Worm (Caenorhabditis elegans) whole organism, L3 larva: ENCODE measurements around the gene srz-19.
"Not testable (repeated sequence)": the region's sequence is repeated elsewhere in the genome, so short reads cannot be mapped to it uniquely, and the experiment has no call there.

ENCODE experiments used
- ZK546.5 ChIP-seq: sonication (generic microtip); optimal IDR thresholded peaks from 2 replicates; lab custom pipeline; 2017; ENCODE audit warnings: missing biosample characterization, missing genetic modification characterization
- aly-2 ChIP-seq: fragments of 150-350 bp; optimal IDR thresholded peaks from 2 replicates; lab custom pipeline; 2014; ENCODE audit warnings: missing biosample characterization, missing genetic modification characterization
- ama-1 ChIP-seq: fragments of 150-350 bp; optimal IDR thresholded peaks from 2 replicates; lab custom pipeline; 2018
- ceh-16 ChIP-seq: sonication (generic microtip); optimal IDR thresholded peaks from 2 replicates; lab custom pipeline; 2017; ENCODE audit warnings: missing biosample characterization, missing genetic modification characterization
- ceh-28 ChIP-seq: fragments of 150-350 bp; optimal IDR thresholded peaks from 2 replicates; lab custom pipeline; 2014; ENCODE audit warnings: missing biosample characterization, missing genetic modification reagents, missing genetic modification characterization
- ceh-82 ChIP-seq: fragments of 150-350 bp; optimal IDR thresholded peaks from 2 replicates; lab custom pipeline; 2014; ENCODE audit warnings: missing biosample characterization, missing genetic modification characterization
- ceh-9 ChIP-seq: sonication (generic microtip); optimal IDR thresholded peaks from 2 replicates; lab custom pipeline; 2018; ENCODE audit warnings: missing biosample characterization, missing genetic modification characterization
- daf-12 ChIP-seq: fragments of 150-350 bp; optimal IDR thresholded peaks from 2 replicates; lab custom pipeline; 2014; ENCODE audit warnings: missing biosample characterization, missing genetic modification reagents, missing genetic modification characterization
- egl-27 ChIP-seq: sonication (generic microtip); optimal IDR thresholded peaks from 4 replicates; lab custom pipeline; 2017; ENCODE audit warnings: missing biosample characterization, missing genetic modification reagents, missing genetic modification characterization
- elt-1 ChIP-seq: fragments of 150-350 bp; optimal IDR thresholded peaks from 2 replicates; lab custom pipeline; 2014; ENCODE audit warnings: missing biosample characterization, missing genetic modification characterization
- elt-3 ChIP-seq, 3 experiments: fragments of 150-350 bp in 1 of 3; sonication (generic microtip) in 2 of 3; optimal IDR thresholded peaks; 2 replicates in 2 of 3; 4 replicates in 1 of 3; lab custom pipeline; 2014 to 2017; ENCODE audit warnings: missing biosample characterization in 3 of 3, missing genetic modification characterization in 3 of 3
- eor-1 ChIP-seq, 2 experiments: fragments of 150-350 bp; optimal IDR thresholded peaks; 2 replicates each; lab custom pipeline; 2014 to 2018; ENCODE audit warnings: missing biosample characterization in 2 of 2, missing genetic modification characterization in 2 of 2
- fkh-10 ChIP-seq: sonication (generic microtip); optimal IDR thresholded peaks from 2 replicates; lab custom pipeline; 2017; ENCODE audit warnings: missing biosample characterization, missing genetic modification reagents, missing genetic modification characterization
- fkh-2 ChIP-seq: fragments of 150-350 bp; optimal IDR thresholded peaks from 2 replicates; lab custom pipeline; 2014; ENCODE audit warnings: missing biosample characterization, missing genetic modification reagents, missing genetic modification characterization
- hmg-11 ChIP-seq: sonication (generic microtip); optimal IDR thresholded peaks from 2 replicates; lab custom pipeline; 2016; ENCODE audit warnings: missing genetic modification characterization, missing compliant biosample characterization
- lsy-12 ChIP-seq: sonication (generic microtip); optimal IDR thresholded peaks from 2 replicates; lab custom pipeline; 2016; ENCODE audit warnings: mild to moderate bottlenecking, missing genetic modification characterization, missing compliant biosample characterization
- mml-1 ChIP-seq: fragments of 150-350 bp; sonication (generic microtip); optimal IDR thresholded peaks from 3 replicates; lab custom pipeline; 2014; ENCODE audit warnings: missing biosample characterization, missing genetic modification characterization
- nfya-1 ChIP-seq: sonication (generic microtip); optimal IDR thresholded peaks from 2 replicates; lab custom pipeline; 2017; ENCODE audit warnings: missing genetic modification characterization, mild to moderate bottlenecking, missing compliant biosample characterization, antibody characterized with exemption, moderate library complexity; ENCODE audit not compliant: insufficient read depth
- nhr-11 ChIP-seq: fragments of 150-350 bp; optimal IDR thresholded peaks from 2 replicates; lab custom pipeline; 2014; ENCODE audit warnings: missing biosample characterization, missing genetic modification characterization
- nhr-12 ChIP-seq: fragments of 150-350 bp; optimal IDR thresholded peaks from 2 replicates; lab custom pipeline; 2014; ENCODE audit warnings: missing biosample characterization, missing genetic modification characterization
- nhr-25 ChIP-seq: sonication (generic microtip); optimal IDR thresholded peaks from 2 replicates; lab custom pipeline; 2017; ENCODE audit warnings: missing biosample characterization, missing genetic modification characterization
- nhr-28 ChIP-seq: fragments of 150-350 bp; optimal IDR thresholded peaks from 2 replicates; lab custom pipeline; 2014; ENCODE audit warnings: missing biosample characterization, missing genetic modification characterization
- nhr-43 ChIP-seq: sonication (generic microtip); optimal IDR thresholded peaks from 2 replicates; lab custom pipeline; 2016; ENCODE audit warnings: mild to moderate bottlenecking, missing genetic modification characterization, missing compliant biosample characterization; ENCODE audit not compliant: poor library complexity, severe bottlenecking
- nhr-67 ChIP-seq: fragments of 150-350 bp; optimal IDR thresholded peaks from 2 replicates; lab custom pipeline; 2014; ENCODE audit warnings: missing biosample characterization, missing genetic modification characterization
- nhr-76 ChIP-seq: fragments of 150-350 bp; sonication (generic microtip); optimal IDR thresholded peaks from 5 replicates; lab custom pipeline; 2014; ENCODE audit warnings: missing biosample characterization, missing genetic modification characterization
- nhr-77 ChIP-seq: fragments of 150-350 bp; optimal IDR thresholded peaks from 2 replicates; lab custom pipeline; 2014; ENCODE audit warnings: missing biosample characterization, missing genetic modification characterization
- pha-4 ChIP-seq: fragments of 150-350 bp; optimal IDR thresholded peaks from 2 replicates; lab custom pipeline; 2014; ENCODE audit warnings: missing biosample characterization, missing genetic modification reagents, missing genetic modification characterization
- sea-2 ChIP-seq: fragments of 150-350 bp; sonication (generic microtip); optimal IDR thresholded peaks from 4 replicates; lab custom pipeline; 2014; ENCODE audit warnings: missing biosample characterization, missing genetic modification reagents, missing genetic modification characterization
- snpc-4 ChIP-seq: fragments of 150-350 bp; optimal IDR thresholded peaks from 2 replicates; lab custom pipeline; 2014; ENCODE audit warnings: missing biosample characterization, missing genetic modification characterization
- tbx-2 ChIP-seq: sonication (generic microtip); optimal IDR thresholded peaks from 2 replicates; lab custom pipeline; 2016; ENCODE audit warnings: mild to moderate bottlenecking, missing genetic modification characterization, missing compliant biosample characterization
- unc-39 ChIP-seq: sonication (generic microtip); optimal IDR thresholded peaks from 4 replicates; lab custom pipeline; 2017; ENCODE audit warnings: missing biosample characterization, missing genetic modification characterization
- unc-62 ChIP-seq: fragments of 150-350 bp; sonication (generic microtip); optimal IDR thresholded peaks from 4 replicates; lab custom pipeline; 2014; ENCODE audit warnings: missing biosample characterization, missing genetic modification reagents, missing genetic modification characterization
- ztf-11 ChIP-seq: fragments of 150-350 bp; optimal IDR thresholded peaks from 2 replicates; lab custom pipeline; 2014; ENCODE audit warnings: missing biosample characterization, missing genetic modification characterization
- ztf-4 ChIP-seq: fragments of 150-350 bp; optimal IDR thresholded peaks from 2 replicates; lab custom pipeline; 2014; ENCODE audit warnings: missing biosample characterization, missing genetic modification characterization

srz-19 gene

DNA sequence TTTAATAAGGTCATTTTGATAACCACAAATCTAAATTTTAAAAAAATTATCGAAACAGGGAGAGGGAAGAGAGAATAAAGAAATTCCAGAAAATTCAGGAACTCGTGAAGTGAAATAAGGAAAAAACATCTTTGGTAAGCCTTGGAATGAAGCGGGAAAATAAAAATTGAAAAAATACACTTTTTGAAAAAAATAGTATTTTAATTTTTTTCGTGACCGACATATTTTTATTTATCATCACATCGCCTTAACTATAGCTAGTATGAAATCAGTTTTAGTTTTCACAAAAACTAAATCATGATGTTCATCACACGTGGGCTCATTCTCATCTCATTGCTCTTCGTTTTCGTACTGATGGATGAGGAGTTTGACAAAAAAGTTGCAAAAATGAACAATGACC lies 10.5 kb upstream of the srz-19 start, which contains the start of gene F56D6.13:
Gene F56D6.13 (plus strand): TSS at position 301 of the 400 bp plus-strand sequence.
- TF ChIP-seq daf-12 (tag; lab: Kevin White, UChicago) (no peak), pha-4 (tag; lab: Kevin White, UChicago) (no peak), elt-3 (tag; optimal IDR thresholded peaks at IDR 0.05; lab: Kevin White, UChicago) (no peak), egl-27 (no peak), tbx-2 (tag; lab: Kevin White, UChicago) (no peak), ceh-82 (tag; lab: Kevin White, UChicago) (no peak), nhr-77 (tag; lab: Kevin White, UChicago) (no peak), nhr-76 (tag; lab: Kevin White, UChicago) (no peak), nhr-67 (tag; lab: Kevin White, UChicago) (no peak), unc-62 (no peak), ama-1 (no peak)

DNA sequence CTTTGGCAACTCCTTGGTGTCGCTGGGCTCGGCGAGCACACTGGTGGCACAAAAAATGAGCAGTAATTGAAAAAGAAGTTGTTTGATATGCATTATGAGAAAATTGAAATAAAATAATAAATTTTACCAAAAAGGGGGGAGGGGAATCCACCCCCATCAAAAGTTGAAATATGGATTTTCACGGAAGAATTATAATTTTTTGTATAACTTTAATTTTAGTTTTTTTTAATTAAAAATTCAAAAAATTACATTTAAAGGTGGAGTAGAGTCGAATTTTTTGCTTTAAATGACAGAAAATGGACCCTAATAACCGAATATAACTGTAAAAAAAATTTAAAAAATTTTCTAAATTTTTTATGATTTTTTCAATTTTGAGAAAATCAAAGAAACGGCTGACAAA lies 7.8 kb upstream of the srz-19 start, which contains the start of gene F56D6.18:
Gene F56D6.18 (minus strand): TSS at position 101 of the 400 bp plus-strand sequence.
- not testable (repeated sequence) for TF ChIP-seq ceh-28 (tag; lab: Kevin White, UChicago); snpc-4 (tag; lab: Kevin White, UChicago); sea-2 (GFP tag; lab: Kevin White, UChicago)

DNA sequence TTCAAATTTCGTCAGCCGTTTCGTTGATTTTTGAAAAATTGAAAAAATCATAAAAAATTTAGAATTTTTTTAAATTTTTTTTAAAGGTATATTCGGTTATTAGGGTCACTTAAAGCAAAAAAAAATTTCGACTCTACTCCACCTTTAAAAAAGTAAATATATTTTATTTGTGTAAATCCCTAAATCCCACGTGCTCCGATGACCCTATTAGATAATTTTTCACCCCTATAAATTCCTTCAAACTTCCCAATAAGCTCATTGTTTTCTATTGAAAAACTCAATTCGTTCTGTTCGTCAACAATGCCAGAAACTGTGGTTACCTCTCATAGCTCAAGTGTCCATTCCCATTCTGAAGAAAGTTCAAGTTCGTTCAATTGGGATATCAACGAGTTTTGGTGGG lies 7.0 kb upstream of the srz-19 start, which contains the start of gene F56D6.20:
Gene F56D6.20 (plus strand): TSS at position 301 of the 400 bp plus-strand sequence.
- no peak for TF ChIP-seq nhr-25 (tag; lab: Kevin White, UChicago)
- no peak for TF ChIP-seq eor-1 (tag; optimal IDR thresholded peaks at IDR 0.05; lab: Kevin White, UChicago)
- TF ChIP-seq nhr-77 (tag; lab: Kevin White, UChicago), result no peak
- no peak for TF ChIP-seq nhr-28 (tag; lab: Kevin White, UChicago)
- no peak for TF ChIP-seq fkh-10 (GFP tag; lab: Kevin White, UChicago)
- no peak for TF ChIP-seq elt-1
- no peak for TF ChIP-seq hmg-11 (tag; lab: Kevin White, UChicago)
- no peak for TF ChIP-seq ztf-11 (tag; lab: Kevin White, UChicago)
- no peak for TF ChIP-seq pha-4 (tag; lab: Kevin White, UChicago)
- no peak for TF ChIP-seq nhr-43
- no peak for TF ChIP-seq ceh-9 (tag; lab: Kevin White, UChicago)
- TF ChIP-seq ama-1, result no peak
- no peak for TF ChIP-seq ZK546.5
- no peak for TF ChIP-seq nhr-11 (tag; lab: Kevin White, UChicago)
- TF ChIP-seq aly-2 (tag; lab: Kevin White, UChicago), result no peak
- TF ChIP-seq tbx-2 (tag; lab: Kevin White, UChicago), result no peak

DNA sequence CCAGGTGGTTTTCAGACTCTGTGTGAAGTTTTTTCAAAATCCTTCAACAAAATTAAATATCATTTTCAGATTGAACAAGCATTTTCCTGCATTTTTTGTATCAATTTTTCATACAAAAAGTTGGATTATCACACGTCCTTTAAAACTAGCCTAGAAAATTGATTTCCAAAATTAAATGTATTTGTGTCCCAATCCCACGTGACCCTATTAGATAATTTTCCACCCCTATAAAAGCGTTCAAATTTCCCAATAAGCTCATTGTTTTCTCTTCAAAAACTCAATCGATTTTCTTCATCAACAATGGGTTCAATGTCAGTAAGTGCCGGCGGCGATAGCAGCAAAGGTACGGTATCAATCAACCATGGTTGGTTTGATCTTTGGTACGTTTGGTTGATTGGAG lies 5.1 kb upstream of the srz-19 start, which contains the start of gene F56D6.19:
Gene F56D6.19 (plus strand): TSS at position 301 of the 400 bp plus-strand sequence.
- TF ChIP-seq elt-3 (tag; optimal IDR thresholded peaks at IDR 0.05; lab: Kevin White, UChicago) (no peak), nfya-1 (no peak), hmg-11 (tag; lab: Kevin White, UChicago) (no peak), egl-27 (no peak), pha-4 (tag; lab: Kevin White, UChicago) (no peak), aly-2 (tag; lab: Kevin White, UChicago) (no peak), eor-1 (tag; optimal IDR thresholded peaks at IDR 0.05; lab: Kevin White, UChicago) (no peak), nhr-25 (tag; lab: Kevin White, UChicago) (no peak), nhr-67 (tag; lab: Kevin White, UChicago) (no peak), mml-1 (tag; lab: Kevin White, UChicago) (no peak), ZK546.5 (no peak), elt-1 (no peak), snpc-4 (tag; lab: Kevin White, UChicago) (no peak), fkh-2 (no peak), fkh-10 (GFP tag; lab: Kevin White, UChicago) (no peak)

DNA sequence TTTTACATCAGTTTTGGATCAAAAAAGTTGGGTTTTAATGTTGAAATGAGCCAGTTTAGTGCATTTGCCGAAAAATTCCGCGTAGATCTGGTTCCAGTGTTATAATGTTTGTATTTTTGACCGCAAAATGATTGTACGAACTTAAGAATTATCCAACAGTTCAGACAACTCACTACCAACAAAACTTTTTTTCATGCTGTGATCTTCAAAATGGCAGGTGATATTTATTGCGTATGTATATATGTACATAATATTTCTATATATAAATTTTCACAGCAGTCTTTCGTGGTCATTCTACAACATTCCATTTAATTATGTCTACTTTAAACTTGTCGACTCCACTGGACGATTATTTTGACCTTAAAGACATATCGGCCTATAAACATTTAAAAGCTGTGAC lies 4.3 kb upstream of the srz-19 start, which contains the start of gene srz-20:
Gene srz-20 (plus strand): TSS at position 301 of the 400 bp plus-strand sequence.
- TF ChIP-seq tbx-2 (tag; lab: Kevin White, UChicago) (no peak), hmg-11 (tag; lab: Kevin White, UChicago) (no peak), ztf-4 (no peak), sea-2 (GFP tag; lab: Kevin White, UChicago) (no peak), ceh-16 (tag; lab: Kevin White, UChicago) (no peak), pha-4 (tag; lab: Kevin White, UChicago) (no peak), fkh-10 (GFP tag; lab: Kevin White, UChicago) (no peak), lsy-12 (tag; lab: Kevin White, UChicago) (no peak), nhr-28 (tag; lab: Kevin White, UChicago) (no peak), nhr-12 (tag; lab: Kevin White, UChicago) (no peak), ZK546.5 (no peak), unc-39 (tag; lab: Kevin White, UChicago) (no peak), ceh-28 (tag; lab: Kevin White, UChicago) (no peak)
